Fruit fly (Drosophila melanogaster) whole organism, embryonic: ENCODE data around the gene CG45072.
A peak's percentile ranks its signal among the peaks of the same experiment; 100 is the strongest.

ENCODE experiments used
- Asciz ChIP-seq: fragments of 200-800 bp; sonication (Bioruptor generic); optimal IDR thresholded peaks from 2 replicates; lab custom pipeline; 2017; ENCODE audit warnings: missing biosample characterization, mild to moderate bottlenecking, missing genetic modification characterization, missing genetic modification reagents
- CG11456 ChIP-seq: fragments of 200-800 bp; sonication (Bioruptor generic); IDR thresholded peaks from 3 replicates; pipeline ENCODE4 v1.3.6; 2022; ENCODE audit warnings: missing biosample characterization, missing genetic modification characterization
- CG12299 ChIP-seq: fragments of 200-800 bp; sonication (Bioruptor generic); optimal IDR thresholded peaks from 2 replicates; lab custom pipeline; 2018; ENCODE audit warnings: missing biosample characterization, mild to moderate bottlenecking, missing genetic modification characterization
- CG15011 ChIP-seq: fragments of 200-800 bp; sonication (Bioruptor generic); optimal IDR thresholded peaks from 3 replicates; lab custom pipeline; 2018; ENCODE audit warnings: missing biosample characterization, mild to moderate bottlenecking, missing genetic modification characterization
- CG15073 ChIP-seq: fragments of 200-800 bp; sonication (Bioruptor generic); optimal IDR thresholded peaks from 2 replicates; lab custom pipeline; 2016; ENCODE audit warnings: missing biosample characterization, missing genetic modification characterization
- CG15269 ChIP-seq: fragments of 200-800 bp; sonication (Bioruptor generic); optimal IDR thresholded peaks from 2 replicates; lab custom pipeline; 2018; ENCODE audit warnings: missing biosample characterization, mild to moderate bottlenecking, missing genetic modification characterization, moderate library complexity
- CG2116 ChIP-seq: fragments of 200-800 bp; sonication (Bioruptor generic); optimal IDR thresholded peaks from 3 replicates; lab custom pipeline; 2018; ENCODE audit warnings: missing biosample characterization, mild to moderate bottlenecking, missing genetic modification characterization
- CG2120 ChIP-seq: fragments of 200-800 bp; sonication (Bioruptor generic); optimal IDR thresholded peaks from 3 replicates; lab custom pipeline; 2016; ENCODE audit warnings: missing biosample characterization, missing genetic modification characterization
- CG3163 ChIP-seq: fragments of 200-800 bp; sonication (Bioruptor generic); optimal IDR thresholded peaks from 3 replicates; lab custom pipeline; 2016; ENCODE audit warnings: missing biosample characterization, missing genetic modification characterization
- CG6813 ChIP-seq: fragments of 200-800 bp; sonication (Bioruptor generic); optimal IDR thresholded peaks from 2 replicates; lab custom pipeline; 2017; ENCODE audit warnings: missing biosample characterization, missing genetic modification characterization, mild to moderate bottlenecking, moderate library complexity, missing genetic modification reagents
- CG7928 ChIP-seq: fragments of 200-800 bp; sonication (Bioruptor generic); optimal IDR thresholded peaks from 2 replicates; lab custom pipeline; 2017; ENCODE audit warnings: missing biosample characterization, mild to moderate bottlenecking, missing genetic modification characterization
- CG9932 ChIP-seq: fragments of 200-800 bp; sonication (Bioruptor generic); IDR thresholded peaks from 2 replicates; pipeline ENCODE4 v1.3.6; 2022; ENCODE audit warnings: missing biosample characterization, missing genetic modification characterization
- CTCF ChIP-seq: fragments of 200-800 bp; sonication (Bioruptor generic); optimal IDR thresholded peaks from 2 replicates; lab custom pipeline; 2017; ENCODE audit warnings: missing biosample characterization, mild to moderate bottlenecking, missing genetic modification characterization, moderate library complexity
- D19A ChIP-seq: fragments of 200-800 bp; optimal IDR thresholded peaks from 3 replicates; lab custom pipeline; 2019; ENCODE audit warnings: missing biosample characterization, mild to moderate bottlenecking, missing genetic modification characterization, moderate library complexity
- Dfd ChIP-seq, 2 experiments: fragments of >200 bp; optimal IDR thresholded peaks; 2 replicates each; lab custom pipeline; 2017; ENCODE audit warnings: missing biosample characterization in 2 of 2, missing genetic modification characterization in 2 of 2
- Ets65A ChIP-seq: fragments of 200-800 bp; sonication (Bioruptor generic); peaks from one replicate; lab custom pipeline; 2016; ENCODE audit warnings: missing biosample characterization, missing genetic modification characterization
- H2.0 ChIP-seq: fragments of 200-800 bp; sonication (Bioruptor generic); IDR thresholded peaks from 2 replicates; pipeline ENCODE4 v1.3.6; 2022; ENCODE audit warnings: missing biosample characterization, missing genetic modification characterization
- Hmr ChIP-seq: fragments of 200-800 bp; sonication (Bioruptor generic); optimal IDR thresholded peaks from 3 replicates; lab custom pipeline; 2017; ENCODE audit warnings: mild to moderate bottlenecking, missing biosample characterization, missing genetic modification reagents, missing genetic modification characterization
- Hr78 ChIP-seq, 2 experiments: fragments of 200-800 bp in 1 of 2; fragments of >200 bp in 1 of 2; sonication (Bioruptor generic) in 1 of 2; optimal IDR thresholded peaks; 2 replicates each; lab custom pipeline; 2017 to 2019; ENCODE audit warnings: missing biosample characterization in 2 of 2, missing genetic modification characterization in 2 of 2, mild to moderate bottlenecking in 1 of 2, moderate library complexity in 1 of 2
- MBD-R2 ChIP-seq: fragments of 200-800 bp; sonication (Bioruptor generic); IDR thresholded peaks from 2 replicates; pipeline ENCODE4 v1.3.6; 2022; ENCODE audit warnings: missing biosample characterization, missing genetic modification characterization
- Nf-YA ChIP-seq: fragments of 200-800 bp; sonication (Bioruptor generic); IDR thresholded peaks from 2 replicates; pipeline ENCODE4 v1.3.6; 2022; ENCODE audit warnings: missing biosample characterization, missing genetic modification characterization
- Nf-YB ChIP-seq: fragments of 200-800 bp; sonication (Bioruptor generic); optimal IDR thresholded peaks from 3 replicates; lab custom pipeline; 2019; ENCODE audit warnings: missing biosample characterization, mild to moderate bottlenecking, missing genetic modification characterization, moderate library complexity
- Poxn ChIP-seq: fragments of 200-800 bp; sonication (Bioruptor generic); IDR thresholded peaks from 2 replicates; pipeline ENCODE4 v1.3.6; 2022; ENCODE audit warnings: missing biosample characterization, missing genetic modification characterization
- Scr ChIP-seq: fragments of 200-800 bp; sonication (Bioruptor generic); IDR thresholded peaks from 2 replicates; pipeline ENCODE4 v1.3.6; 2022; ENCODE audit warnings: missing biosample characterization, missing genetic modification characterization; ENCODE audit not compliant: partially characterized antibody
- Trl ChIP-seq, 3 experiments: fragments of >200 bp in 2 of 3; fragments of 200-800 bp in 1 of 3; sonication (Bioruptor generic) in 1 of 3; optimal IDR thresholded peaks; 2 replicates in 1 of 3; 3 replicates in 2 of 3; lab custom pipeline; 2016 to 2017; ENCODE audit warnings: missing biosample characterization in 1 of 3, missing genetic modification characterization in 1 of 3
- cas ChIP-seq: fragments of 200-800 bp; sonication (Bioruptor generic); IDR thresholded peaks from 2 replicates; pipeline ENCODE4 v1.3.6; 2022; ENCODE audit warnings: missing biosample characterization, missing genetic modification characterization
- chinmo ChIP-seq: fragments of 200-800 bp; sonication (Bioruptor generic); IDR thresholded peaks from 4 replicates; pipeline ENCODE4 v1.3.6; 2022; ENCODE audit warnings: missing biosample characterization, missing genetic modification characterization; ENCODE audit not compliant: partially characterized antibody
- corto ChIP-seq: fragments of 200-800 bp; sonication (Bioruptor generic); optimal IDR thresholded peaks from 2 replicates; lab custom pipeline; 2016; ENCODE audit warnings: missing biosample characterization, mild to moderate bottlenecking, missing genetic modification characterization, moderate library complexity
- fd3F ChIP-seq: fragments of 200-800 bp; sonication (Bioruptor generic); optimal IDR thresholded peaks from 2 replicates; lab custom pipeline; 2018; ENCODE audit warnings: missing biosample characterization, mild to moderate bottlenecking, missing genetic modification characterization, moderate library complexity
- kni ChIP-seq: fragments of 200-800 bp; sonication (Bioruptor generic); optimal IDR thresholded peaks from 3 replicates; lab custom pipeline; 2017; ENCODE audit warnings: mild to moderate bottlenecking, missing biosample characterization, missing genetic modification reagents, missing genetic modification characterization
- nau ChIP-seq: fragments of 200-800 bp; sonication (Bioruptor generic); optimal IDR thresholded peaks from 3 replicates; lab custom pipeline; 2017; ENCODE audit warnings: missing biosample characterization, mild to moderate bottlenecking, missing genetic modification characterization, missing genetic modification reagents
- pzg ChIP-seq: fragments of 200-800 bp; sonication (Bioruptor generic); optimal IDR thresholded peaks from 3 replicates; lab custom pipeline; 2018; ENCODE audit warnings: missing biosample characterization, mild to moderate bottlenecking, missing genetic modification characterization, moderate library complexity
- sob ChIP-seq: fragments of 200-800 bp; sonication (Bioruptor generic); IDR thresholded peaks from 2 replicates; pipeline ENCODE4 v1.3.6; 2022; ENCODE audit warnings: missing biosample characterization, missing genetic modification characterization
- sr ChIP-seq: fragments of 200-800 bp; sonication (Bioruptor generic); IDR thresholded peaks from 3 replicates; pipeline ENCODE4 v1.3.6; 2022; ENCODE audit warnings: missing biosample characterization, missing genetic modification characterization
- toy ChIP-seq: fragments of 200-800 bp; sonication (Bioruptor generic); IDR thresholded peaks from 2 replicates; pipeline ENCODE4 v1.3.6; 2022; ENCODE audit warnings: missing biosample characterization, missing genetic modification characterization
- yki ChIP-seq: fragments of >200 bp; optimal IDR thresholded peaks from 3 replicates; lab custom pipeline; 2018
- zf30C ChIP-seq: fragments of 200-800 bp; sonication (Bioruptor generic); optimal IDR thresholded peaks from 3 replicates; lab custom pipeline; 2018; ENCODE audit warnings: missing biosample characterization, mild to moderate bottlenecking, missing genetic modification characterization

The CG45072 gene

dm6 chr3R:30110959-30111358, 12.1 kb downstream of the CG45072 start (continued):
- TF ChIP-seq Scr (GFP tag; lab: Robert Waterston, UW) (no peak), Hr78 (GFP tag; optimal IDR thresholded peaks at IDR 0.05; lab: Kevin White, UChicago) (peak in 1 of 2 experiments; percentile 85), zf30C (GFP tag; lab: Kevin White, UChicago) (no peak), Trl (optimal IDR thresholded peaks at IDR 0.05; lab: Kevin White, UChicago) (no peak), Trl (GFP tag; optimal IDR thresholded peaks at IDR 0.05; lab: Kevin White, UChicago) (no peak), nau (GFP tag; lab: Kevin White, UChicago) (peak; percentile 49), Poxn (GFP tag; lab: Robert Waterston, UW) (no peak), CG2116 (GFP tag; lab: Kevin White, UChicago) (no peak), CG12299 (tag; lab: Kevin White, UChicago) (no peak), sr (GFP tag; lab: Robert Waterston, UW) (peak; percentile 80), CG6813 (no peak), Nf-YA (GFP tag; lab: Robert Waterston, UW) (no peak), CG7928 (GFP tag; lab: Kevin White, UChicago) (no peak), cas (GFP tag; lab: Robert Waterston, UW) (no peak), chinmo (GFP tag; lab: Robert Waterston, UW) (no peak), corto (GFP tag; lab: Kevin White, UChicago) (no peak), CG9932 (GFP tag; lab: Robert Waterston, UW) (0 out of 2 replicates have a peak, but pooled peaks have one; percentile 28), toy (no peak)

DNA sequence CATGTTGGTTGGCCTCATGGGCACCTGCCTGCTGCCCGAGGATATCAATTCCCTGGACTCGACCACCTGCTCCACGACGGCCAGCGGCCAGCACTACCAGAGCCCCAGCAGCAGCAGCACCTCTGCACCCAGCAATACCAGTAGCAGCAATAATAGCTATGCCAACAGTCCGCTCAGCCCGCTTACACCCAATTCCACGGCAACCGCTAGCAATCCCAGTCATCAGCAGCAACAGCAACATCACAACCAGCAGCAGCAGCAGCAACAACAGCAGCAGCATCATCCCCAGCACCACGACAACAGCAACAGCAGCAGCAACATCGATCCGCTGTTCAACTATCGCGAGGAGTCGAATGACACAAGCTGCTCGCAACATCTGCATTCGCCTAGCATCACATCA, 13.7 kb downstream of the CG45072 start:
- TF ChIP-seq CG15073 (no peak), CG11456 (0 out of 3 replicates have a peak, but pooled peaks have one; percentile 36), Ets65A (GFP tag; lab: Kevin White, UChicago) (peak; percentile 54), CG2120 (GFP tag; lab: Kevin White, UChicago) (no peak), Dfd (GFP tag; optimal IDR thresholded peaks at IDR 0.05; lab: Kevin White, UChicago) (peak in 1 of 2 experiments; percentile 65)

DNA sequence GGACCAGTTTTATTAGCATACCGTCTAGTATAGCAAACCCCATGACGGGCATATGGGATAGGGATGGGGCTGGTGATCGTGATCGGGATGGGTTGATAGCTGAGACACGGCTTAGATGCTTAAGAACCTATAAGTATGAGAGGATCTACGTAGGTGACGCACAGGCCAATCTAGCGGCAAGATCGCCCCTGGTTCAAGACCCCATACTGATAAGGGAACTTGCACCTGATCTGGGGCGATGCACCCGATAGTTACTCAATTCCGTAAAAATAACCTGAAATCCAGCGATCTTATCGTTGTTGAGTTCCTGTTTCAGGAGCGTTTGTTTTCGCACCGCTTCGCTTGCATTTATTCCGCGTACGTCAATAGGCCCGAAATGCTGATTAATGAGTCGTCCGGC, 14.4 kb downstream of the CG45072 start:
- no peak for TF ChIP-seq Asciz (GFP tag; lab: Kevin White, UChicago)
- no peak for TF ChIP-seq MBD-R2 (GFP tag; lab: Robert Waterston, UW)
- TF ChIP-seq sob (GFP tag; lab: Robert Waterston, UW) = no peak
- no peak for TF ChIP-seq pzg (GFP tag; lab: Kevin White, UChicago)
- TF ChIP-seq Nf-YB (GFP tag; lab: Kevin White, UChicago) = no peak
- TF ChIP-seq CG15269 (tag; lab: Kevin White, UChicago) = no peak
- TF ChIP-seq CG15011 (GFP tag; lab: Kevin White, UChicago) = no peak
- no peak for TF ChIP-seq yki (lab: Kevin White, UChicago)
- TF ChIP-seq fd3F (GFP tag; lab: Kevin White, UChicago) = no peak

DNA sequence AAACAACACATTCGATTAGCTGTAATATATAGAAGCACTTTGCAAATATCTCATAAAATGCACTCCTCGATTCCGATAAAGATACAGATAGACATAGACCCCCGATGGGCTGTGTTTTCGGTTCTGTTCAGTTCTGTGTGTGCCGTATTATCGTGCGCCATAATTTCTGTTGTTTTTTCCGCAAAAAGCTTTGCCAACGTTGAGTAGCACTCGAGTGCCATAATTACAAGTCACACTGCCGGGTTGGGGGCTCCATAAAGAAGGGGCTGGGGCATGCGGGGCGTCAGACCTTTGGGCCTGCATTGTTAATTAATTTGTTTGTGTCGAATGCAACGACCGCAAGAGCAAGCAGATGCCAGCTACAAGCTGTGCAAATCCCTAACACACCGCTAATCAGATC, 15.3 kb downstream of the CG45072 start:
- TF ChIP-seq CTCF = no peak
- TF ChIP-seq CG3163 (GFP tag; lab: Kevin White, UChicago) = no peak
- no peak for TF ChIP-seq Hmr
- no peak for TF ChIP-seq D19A
- no peak for TF ChIP-seq kni (GFP tag; lab: Kevin White, UChicago)
- no peak for TF ChIP-seq H2.0 (GFP tag; lab: Robert Waterston, UW)
